Worm (Caenorhabditis elegans) whole organism, late embryonic: Measurements from ENCODE around the gene C14B4.2.

Experiments used
- C08G9.2 ChIP-seq: sonication (generic microtip); optimal IDR thresholded peaks from 2 replicates; lab custom pipeline; 2016; ENCODE audit warnings: mild to moderate bottlenecking, missing genetic modification characterization, moderate library complexity, missing compliant biosample characterization
- F13H6.1 ChIP-seq: sonication (generic microtip); optimal IDR thresholded peaks from 2 replicates; lab custom pipeline; 2016; ENCODE audit warnings: missing genetic modification characterization, missing compliant biosample characterization
- T23F11.4 ChIP-seq: fragments of 200-800 bp; sonication (Bioruptor generic); optimal IDR thresholded peaks from 2 replicates; lab custom pipeline; 2018; ENCODE audit warnings: mild to moderate bottlenecking, missing genetic modification characterization, missing compliant biosample characterization
- Y22D7AL.16 ChIP-seq: sonication (generic microtip); optimal IDR thresholded peaks from 2 replicates; lab custom pipeline; 2016; ENCODE audit warnings: missing genetic modification characterization, missing compliant biosample characterization
- ceh-14 ChIP-seq: sonication (generic microtip); optimal IDR thresholded peaks from 2 replicates; lab custom pipeline; 2016; ENCODE audit warnings: missing genotype, missing genetic modification characterization, missing compliant biosample characterization
- ceh-18 ChIP-seq: sonication (generic microtip); optimal IDR thresholded peaks from 2 replicates; lab custom pipeline; 2016; ENCODE audit warnings: missing genetic modification characterization, missing compliant biosample characterization
- ceh-19 ChIP-seq: fragments of 200-800 bp; sonication (Bioruptor generic); optimal IDR thresholded peaks from 2 replicates; lab custom pipeline; 2018; ENCODE audit warnings: mild to moderate bottlenecking, missing genetic modification characterization, missing compliant biosample characterization
- ceh-24 ChIP-seq: sonication (generic microtip); optimal IDR thresholded peaks from 2 replicates; lab custom pipeline; 2016; ENCODE audit warnings: mild to moderate bottlenecking, missing genetic modification characterization, missing compliant biosample characterization
- ceh-31 ChIP-seq: sonication (generic microtip); optimal IDR thresholded peaks from 2 replicates; lab custom pipeline; 2016; ENCODE audit warnings: missing genetic modification characterization, missing compliant biosample characterization
- elt-2 ChIP-seq: sonication (generic microtip); optimal IDR thresholded peaks from 2 replicates; lab custom pipeline; 2016; ENCODE audit warnings: missing genetic modification reagents, missing genetic modification characterization, missing compliant biosample characterization
- elt-4 ChIP-seq: sonication (generic microtip); optimal IDR thresholded peaks from 2 replicates; lab custom pipeline; 2016; ENCODE audit warnings: missing genetic modification characterization, missing compliant biosample characterization
- fax-1 ChIP-seq: sonication (generic microtip); optimal IDR thresholded peaks from 2 replicates; lab custom pipeline; 2016; ENCODE audit warnings: missing genotype, missing genetic modification characterization, missing compliant biosample characterization
- fkh-10 ChIP-seq: fragments of 150-350 bp; optimal IDR thresholded peaks from 2 replicates; lab custom pipeline; 2014; ENCODE audit warnings: missing biosample characterization, missing genetic modification reagents, missing genetic modification characterization
- gmeb-2 ChIP-seq: sonication (generic microtip); optimal IDR thresholded peaks from 2 replicates; lab custom pipeline; 2016; ENCODE audit warnings: missing genetic modification characterization, inconsistent platforms, missing compliant biosample characterization
- hlh-6 ChIP-seq: sonication (generic microtip); optimal IDR thresholded peaks from 2 replicates; lab custom pipeline; 2016; ENCODE audit warnings: missing genotype, missing genetic modification characterization, missing compliant biosample characterization
- mec-3 ChIP-seq: sonication (generic microtip); optimal IDR thresholded peaks from 2 replicates; lab custom pipeline; 2016; ENCODE audit warnings: borderline replicate concordance, missing genetic modification characterization, missing compliant biosample characterization
- npax-4 ChIP-seq: sonication (generic microtip); optimal IDR thresholded peaks from 2 replicates; lab custom pipeline; 2016; ENCODE audit warnings: missing genetic modification characterization, missing compliant biosample characterization
- odd-2 ChIP-seq: sonication (generic microtip); optimal IDR thresholded peaks from 2 replicates; lab custom pipeline; 2017; ENCODE audit warnings: antibody characterized with exemption, mild to moderate bottlenecking, missing genetic modification characterization, missing compliant biosample characterization
- pag-3 ChIP-seq: sonication (generic microtip); optimal IDR thresholded peaks from 2 replicates; lab custom pipeline; 2016; ENCODE audit warnings: missing compliant biosample characterization, missing genetic modification characterization, borderline replicate concordance
- pha-2 ChIP-seq: sonication (generic microtip); optimal IDR thresholded peaks from 2 replicates; lab custom pipeline; 2017; ENCODE audit warnings: mild to moderate bottlenecking, missing genetic modification characterization, missing compliant biosample characterization
- pqm-1 ChIP-seq: sonication (generic microtip); optimal IDR thresholded peaks from 2 replicates; lab custom pipeline; 2016; ENCODE audit warnings: missing genetic modification characterization, missing compliant biosample characterization
- pros-1 ChIP-seq: fragments of 150-350 bp; optimal IDR thresholded peaks from 2 replicates; lab custom pipeline; 2014; ENCODE audit warnings: missing biosample characterization, missing genetic modification reagents, missing genetic modification characterization
- ref-2 ChIP-seq: sonication (generic microtip); optimal IDR thresholded peaks from 2 replicates; lab custom pipeline; 2016; ENCODE audit warnings: missing genetic modification characterization, missing compliant biosample characterization
- sox-4 ChIP-seq: sonication (generic microtip); optimal IDR thresholded peaks from 2 replicates; lab custom pipeline; 2017; ENCODE audit warnings: mild to moderate bottlenecking, missing genetic modification characterization, inconsistent platforms, missing compliant biosample characterization
- tbx-2 ChIP-seq: sonication (generic microtip); optimal IDR thresholded peaks from 2 replicates; lab custom pipeline; 2016; ENCODE audit warnings: missing genetic modification characterization, missing compliant biosample characterization
- ttx-3 ChIP-seq: sonication (generic microtip); optimal IDR thresholded peaks from 2 replicates; lab custom pipeline; 2016; ENCODE audit warnings: missing genetic modification reagents, missing genetic modification characterization, missing compliant biosample characterization
- unc-3 ChIP-seq, 2 experiments: fragments of 200-800 bp in 1 of 2; sonication (Bioruptor generic) in 1 of 2; sonication (generic microtip) in 1 of 2; conservative IDR thresholded peaks in 1 of 2; optimal IDR thresholded peaks in 1 of 2; 2 replicates each; pipeline versions ENCODE4 v1.3.6 to Lab custom; 2016 to 2022; ENCODE audit warnings: missing compliant biosample characterization in 2 of 2, missing genetic modification characterization in 2 of 2, missing genetic modification reagents in 1 of 2
- unc-42 ChIP-seq: sonication (generic microtip); optimal IDR thresholded peaks from 2 replicates; lab custom pipeline; 2016; ENCODE audit warnings: missing genotype, missing genetic modification characterization, missing compliant biosample characterization

The C14B4.2 gene

ce11 chrV:19371777-19372176 lies 9.3 kb upstream of the C14B4.2 start:
- TF ChIP-seq pag-3 (tag; lab: Kevin White, UChicago), result peak; percentile 54
- no peak for TF ChIP-seq C08G9.2 (tag; lab: Kevin White, UChicago)
- peak; percentile 10 for TF ChIP-seq ceh-24 (tag; lab: Kevin White, UChicago)

- TF ChIP-seq fkh-10 (no peak), fax-1 (tag; lab: Kevin White, UChicago) (no peak), ceh-24 (tag; lab: Kevin White, UChicago) (no peak), npax-4 (no peak), F13H6.1 (tag; lab: Kevin White, UChicago) (no peak), pqm-1 (tag; lab: Kevin White, UChicago) (no peak), elt-4 (tag; lab: Kevin White, UChicago) (no peak), hlh-6 (tag; lab: Kevin White, UChicago) (no peak)
- TF ChIP-seq, all 69 proteins: peak for 0
Measured at ce11 chrV:19371253-19371652, 8.8 kb upstream of the C14B4.2 start, which contains the start of gene Y43F8A.2. Y43F8A.2 (plus strand) TSS chrV:19371553.

ce11 chrV:19370189-19370588 lies 7.7 kb upstream of the C14B4.2 start, which contains the start of gene Y43F8A.1:
Y43F8A.1 (plus strand) TSS chrV:19370489.
- TF ChIP-seq ceh-24 (tag; lab: Kevin White, UChicago), result no peak
- TF ChIP-seq, all 69 proteins: peak for 0

- TF ChIP-seq unc-42 (tag; lab: Kevin White, UChicago) (peak; percentile 87), ceh-31 (tag; lab: Kevin White, UChicago) (peak; percentile 16), pag-3 (tag; lab: Kevin White, UChicago) (peak; percentile 44), ref-2 (tag; lab: Kevin White, UChicago) (no peak)
Measured at ce11 chrV:19358039-19358438, 4.4 kb downstream of the C14B4.2 start.

ce11 chrV:19356717-19357116 lies 5.8 kb downstream of the C14B4.2 start:
- TF ChIP-seq unc-3 (GFP tag; conservative IDR thresholded peaks at IDR 0.05; lab: Robert Waterston, UW), result no peak
- no peak for TF ChIP-seq unc-3 (tag; optimal IDR thresholded peaks at IDR 0.05; lab: Kevin White, UChicago)
- TF ChIP-seq unc-42 (tag; lab: Kevin White, UChicago), result peak; percentile 56
- peak; percentile 28 for TF ChIP-seq ceh-14 (tag; lab: Kevin White, UChicago)
- TF ChIP-seq, all 69 proteins: peak for 2

ce11 chrV:19355219-19355618 lies 7.2 kb downstream of the C14B4.2 start:
- TF ChIP-seq ttx-3, result no peak
- TF ChIP-seq mec-3 (tag; lab: Kevin White, UChicago), result no peak
- TF ChIP-seq Y22D7AL.16 (tag; lab: Kevin White, UChicago), result no peak
- TF ChIP-seq pros-1 (tag; lab: Kevin White, UChicago), result no peak
- TF ChIP-seq sox-4 (tag; lab: Kevin White, UChicago), result no peak
- no peak for TF ChIP-seq tbx-2
- TF ChIP-seq ceh-18 (tag; lab: Kevin White, UChicago), result no peak
- no peak for TF ChIP-seq pha-2 (tag; lab: Kevin White, UChicago)
- no peak for TF ChIP-seq gmeb-2 (tag; lab: Kevin White, UChicago)

ce11 chrV:19354506-19354905 lies 8.0 kb downstream of the C14B4.2 start:
- TF ChIP-seq unc-42 (tag; lab: Kevin White, UChicago) (peak; percentile 54), elt-2 (tag; lab: Kevin White, UChicago) (peak; percentile 56), gmeb-2 (tag; lab: Kevin White, UChicago) (no peak), ceh-19 (GFP tag; lab: Kevin White, UChicago) (no peak), mec-3 (tag; lab: Kevin White, UChicago) (no peak)
- TF ChIP-seq, all 69 proteins: peak for 2

- TF ChIP-seq ceh-18 (tag; lab: Kevin White, UChicago), result no peak
- TF ChIP-seq F13H6.1 (tag; lab: Kevin White, UChicago), result no peak
- no peak for TF ChIP-seq unc-42 (tag; lab: Kevin White, UChicago)
- no peak for TF ChIP-seq T23F11.4 (GFP tag; lab: Kevin White, UChicago)
- no peak for TF ChIP-seq elt-2 (tag; lab: Kevin White, UChicago)
- TF ChIP-seq ref-2 (tag; lab: Kevin White, UChicago), result no peak
- TF ChIP-seq odd-2 (tag; lab: Kevin White, UChicago), result no peak
Measured at ce11 chrV:19351944-19352343, 10.5 kb downstream of the C14B4.2 start.
